Worm (Caenorhabditis elegans) whole organism, L4/young adult: ENCODE measurements around the gene spat-1.

Experiments
- W03F9.2 ChIP-seq: fragments of 150-350 bp; optimal IDR thresholded peaks from 2 replicates; lab custom pipeline; 2014; ENCODE audit warnings: missing biosample characterization, missing genetic modification characterization
- dao-5 ChIP-seq: sonication (generic microtip); optimal IDR thresholded peaks from 2 replicates; lab custom pipeline; 2016; ENCODE audit warnings: missing genotype, missing genetic modification characterization, moderate library complexity, missing compliant biosample characterization
- him-1 ChIP-seq: sonication (generic microtip); optimal IDR thresholded peaks from 2 replicates; lab custom pipeline; 2016; ENCODE audit warnings: missing genotype, missing genetic modification reagents, missing genetic modification characterization, missing compliant biosample characterization

DNA sequence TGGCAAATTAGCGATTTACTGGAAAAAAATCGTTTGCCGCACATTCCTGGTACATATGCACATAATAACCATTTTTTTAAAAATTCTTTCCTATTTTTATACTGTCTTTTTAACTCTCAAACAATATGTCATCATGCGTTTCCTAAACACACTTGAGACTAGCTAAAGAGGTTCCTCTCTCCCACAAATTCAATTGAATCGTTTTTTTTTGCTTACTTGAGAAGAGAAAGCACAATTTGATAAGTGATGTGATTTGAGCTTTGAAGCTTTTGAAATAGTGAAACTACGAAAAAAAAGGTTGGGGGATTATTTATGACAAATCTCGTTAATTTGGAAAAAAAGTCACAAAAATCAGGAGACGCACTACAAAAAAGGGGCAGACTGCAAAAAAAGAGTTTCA lies 26.5 kb downstream of the spat-1 start:
- no peak for TF ChIP-seq him-1 (tag; lab: Kevin White, UChicago)
- no peak for TF ChIP-seq W03F9.2
- TF ChIP-seq dao-5 (tag; lab: Kevin White, UChicago): no peak
